Fruit fly (Drosophila melanogaster): ENCODE results near the gene mtd.

Gene mtd

dm6 chr3R:5393742-5394391, 43.6 kb upstream of the mtd start, which contains the start of gene CG1172 (continued):
- TF ChIP-seq BtbVII (GFP tag; optimal IDR thresholded peaks at IDR 0.05) (no peak), Elba2 (GFP tag; optimal IDR thresholded peaks at IDR 0.05) (no peak), pho (GFP tag; optimal IDR thresholded peaks at IDR 0.05) (no peak), gcm (GFP tag; optimal IDR thresholded peaks at IDR 0.05) (no peak), dm (GFP tag; optimal IDR thresholded peaks at IDR 0.05) (peak; percentile 6), CG3065 (GFP tag; optimal IDR thresholded peaks at IDR 0.05) (no peak), Dad (GFP tag; optimal IDR thresholded peaks at IDR 0.05) (no peak), Mes4 (GFP tag; optimal IDR thresholded peaks at IDR 0.05) (no peak), twi (tag; optimal IDR thresholded peaks at IDR 0.05) (no peak), Oli (tag; optimal IDR thresholded peaks at IDR 0.05) (no peak), ATbp (GFP tag; optimal IDR thresholded peaks at IDR 0.05) (no peak), Bgb (GFP tag; IDR thresholded peaks at IDR 0.05; ENCODE audit: partially characterized antibody) (peak; percentile 78), CG31441 (GFP tag; IDR thresholded peaks at IDR 0.05) (no peak; the same call in 1 of the 2 replicates), pita (GFP tag; optimal IDR thresholded peaks at IDR 0.05) (no peak), CG8924 (tag; optimal IDR thresholded peaks at IDR 0.05) (no peak), chinmo (GFP tag; IDR thresholded peaks at IDR 0.05; ENCODE audit: partially characterized antibody) (0 out of 4 replicates have a peak, but pooled peaks have one; percentile 48), ac (GFP tag; optimal IDR thresholded peaks at IDR 0.05) (no peak), zf30C (GFP tag; optimal IDR thresholded peaks at IDR 0.05) (no peak), CG33557 (GFP tag; optimal IDR thresholded peaks at IDR 0.05) (no peak), Vsx1 (GFP tag; optimal IDR thresholded peaks at IDR 0.05) (no peak), gce (GFP tag; IDR thresholded peaks at IDR 0.05) (no peak), gcm2 (GFP tag; optimal IDR thresholded peaks at IDR 0.05) (no peak), HLH3B (GFP tag; IDR thresholded peaks at IDR 0.05) (no peak), dmrt99B (tag; optimal IDR thresholded peaks at IDR 0.05) (no peak), odd (GFP tag; optimal IDR thresholded peaks at IDR 0.05) (no peak), Xbp1 (GFP tag; optimal IDR thresholded peaks at IDR 0.05) (no peak), C15 (GFP tag; IDR thresholded peaks at IDR 0.05) (no peak), CG10366 (GFP tag; IDR thresholded peaks at IDR 0.05) (no peak), grau (tag; optimal IDR thresholded peaks at IDR 0.05) (no peak), NK7.1 (GFP tag; optimal IDR thresholded peaks at IDR 0.05) (no peak), ara (GFP tag; IDR thresholded peaks at IDR 0.05) (no peak), Atf6 (GFP tag; IDR thresholded peaks at IDR 0.05) (no peak), Bdp1 (GFP tag; optimal IDR thresholded peaks at IDR 0.05) (no peak), CG10462 (GFP tag; optimal IDR thresholded peaks at IDR 0.05) (no peak), CG9437 (GFP tag; optimal IDR thresholded peaks at IDR 0.05) (no peak), Dip2 (GFP tag; IDR thresholded peaks at IDR 0.05) (no peak), Atf3 (GFP tag; optimal IDR thresholded peaks at IDR 0.05) (no peak), cas (GFP tag; IDR thresholded peaks at IDR 0.05) (no peak), CG11560 (tag; IDR thresholded peaks at IDR 0.05) (no peak), Drgx (GFP tag; IDR thresholded peaks at IDR 0.05) (no peak), Stat92E (GFP tag; optimal IDR thresholded peaks at IDR 0.05) (peak in 1 of 3 experiments; percentile 43), sim (GFP tag; IDR thresholded peaks at IDR 0.05) (no peak), CG6254 (GFP tag; optimal IDR thresholded peaks at IDR 0.05) (no peak), CG13296 (GFP tag; optimal IDR thresholded peaks at IDR 0.05) (no peak), chif (GFP tag; optimal IDR thresholded peaks at IDR 0.05) (no peak), Dek (tag; optimal IDR thresholded peaks at IDR 0.05) (no peak), eve (GFP tag; optimal IDR thresholded peaks at IDR 0.05) (no peak), Fer1 (GFP tag; optimal IDR thresholded peaks at IDR 0.05) (no peak), abd-A (tag; optimal IDR thresholded peaks at IDR 0.05) (no peak), CG30020 (tag; optimal IDR thresholded peaks at IDR 0.05) (peak; percentile 53), Abd-B (GFP tag; optimal IDR thresholded peaks at IDR 0.05) (peak; percentile 40)

Data from whole organism, embryonic.